Worm (Caenorhabditis elegans) whole organism, L2 larva: Measurements from ENCODE around the gene T20B12.5.

Source experiments
- C34F6.9 ChIP-seq: fragments of 150-350 bp; optimal IDR thresholded peaks from 2 replicates; lab custom pipeline; 2014; ENCODE audit warnings: missing biosample characterization, missing genetic modification characterization
- F13H6.1 ChIP-seq: sonication (generic microtip); optimal IDR thresholded peaks from 2 replicates; lab custom pipeline; 2016; ENCODE audit warnings: missing genetic modification characterization, missing compliant biosample characterization
- R02D3.7 ChIP-seq: fragments of 150-350 bp; optimal IDR thresholded peaks from 2 replicates; lab custom pipeline; 2014; ENCODE audit warnings: missing biosample characterization, missing genetic modification characterization
- Y55F3AM.14 ChIP-seq: fragments of 200-800 bp; sonication (Bioruptor generic); optimal IDR thresholded peaks from 2 replicates; lab custom pipeline; 2018; ENCODE audit warnings: mild to moderate bottlenecking, missing genetic modification characterization, missing compliant biosample characterization
- ZK546.5 ChIP-seq: sonication (generic microtip); optimal IDR thresholded peaks from 2 replicates; lab custom pipeline; 2017; ENCODE audit warnings: missing biosample characterization, missing genetic modification characterization
- alr-1 ChIP-seq: fragments of 150-350 bp; optimal IDR thresholded peaks from 2 replicates; lab custom pipeline; 2014; ENCODE audit warnings: missing biosample characterization, missing genetic modification characterization
- aly-2 ChIP-seq: fragments of 150-350 bp; optimal IDR thresholded peaks from 2 replicates; lab custom pipeline; 2014; ENCODE audit warnings: missing biosample characterization, missing genetic modification characterization
- ama-1 ChIP-seq: fragments of 150-350 bp; optimal IDR thresholded peaks from 2 replicates; lab custom pipeline; 2018; ENCODE audit warnings: inconsistent platforms
- blmp-1 ChIP-seq: sonication (generic microtip); optimal IDR thresholded peaks from 2 replicates; lab custom pipeline; 2017; ENCODE audit warnings: missing genetic modification characterization, mild to moderate bottlenecking, missing compliant biosample characterization, antibody characterized with exemption, moderate library complexity; ENCODE audit not compliant: insufficient read depth
- ceh-16 ChIP-seq: fragments of 150-350 bp; optimal IDR thresholded peaks from 2 replicates; lab custom pipeline; 2014; ENCODE audit warnings: missing biosample characterization, missing genetic modification characterization
- ceh-82 ChIP-seq: fragments of 150-350 bp; optimal IDR thresholded peaks from 2 replicates; lab custom pipeline; 2014; ENCODE audit warnings: missing biosample characterization, missing genetic modification characterization
- crh-2 ChIP-seq: sonication (generic microtip); optimal IDR thresholded peaks from 2 replicates; lab custom pipeline; 2017; ENCODE audit warnings: missing biosample characterization, missing genetic modification characterization
- dmd-4 ChIP-seq: sonication (generic microtip); optimal IDR thresholded peaks from 2 replicates; lab custom pipeline; 2017; ENCODE audit warnings: missing biosample characterization, missing genetic modification characterization
- egl-27 ChIP-seq: sonication (generic microtip); optimal IDR thresholded peaks from 3 replicates; lab custom pipeline; 2017; ENCODE audit warnings: missing biosample characterization, missing genetic modification reagents, missing genetic modification characterization
- elt-1 ChIP-seq: fragments of 150-350 bp; optimal IDR thresholded peaks from 2 replicates; lab custom pipeline; 2014; ENCODE audit warnings: missing biosample characterization, missing genetic modification characterization
- elt-3 ChIP-seq: sonication (generic microtip); optimal IDR thresholded peaks from 2 replicates; lab custom pipeline; 2017; ENCODE audit warnings: missing biosample characterization, missing genetic modification characterization
- fos-1 ChIP-seq: fragments of 150-350 bp; optimal IDR thresholded peaks from 2 replicates; lab custom pipeline; 2014; ENCODE audit warnings: missing biosample characterization, missing genetic modification characterization
- gmeb-1 ChIP-seq: fragments of 150-350 bp; optimal IDR thresholded peaks from 2 replicates; lab custom pipeline; 2014; ENCODE audit warnings: missing biosample characterization, missing genetic modification characterization
- lin-11 ChIP-seq: fragments of 150-350 bp; sonication (generic microtip); optimal IDR thresholded peaks from 2 replicates; lab custom pipeline; 2014; ENCODE audit warnings: missing biosample characterization, missing genetic modification characterization, inconsistent platforms, mixed read lengths
- lin-13 ChIP-seq: fragments of 150-350 bp; optimal IDR thresholded peaks from 2 replicates; lab custom pipeline; 2014; ENCODE audit warnings: missing biosample characterization, missing genetic modification reagents, missing genetic modification characterization
- lin-39 ChIP-seq: fragments of 150-350 bp; optimal IDR thresholded peaks from 2 replicates; lab custom pipeline; 2014; ENCODE audit warnings: missing biosample characterization, missing genetic modification reagents, missing genetic modification characterization
- lsy-2 ChIP-seq, 2 experiments: fragments of 150-350 bp in 1 of 2; sonication (generic microtip) in 1 of 2; optimal IDR thresholded peaks; 2 replicates each; lab custom pipeline; 2014 to 2017; ENCODE audit warnings: missing biosample characterization in 2 of 2, missing genetic modification characterization in 2 of 2
- mab-5 ChIP-seq: fragments of 150-350 bp; optimal IDR thresholded peaks from 2 replicates; lab custom pipeline; 2014; ENCODE audit warnings: missing biosample characterization, missing genetic modification characterization
- mbf-1 ChIP-seq: sonication (generic microtip); optimal IDR thresholded peaks from 2 replicates; lab custom pipeline; 2017; ENCODE audit warnings: missing biosample characterization, missing genetic modification characterization
- mdl-1 ChIP-seq, 2 experiments: fragments of 150-350 bp in 1 of 2; sonication (generic microtip) in 1 of 2; optimal IDR thresholded peaks; 2 replicates each; lab custom pipeline; 2017; ENCODE audit warnings: missing biosample characterization in 2 of 2, missing genetic modification characterization in 2 of 2
- nhr-10 ChIP-seq: sonication (generic microtip); optimal IDR thresholded peaks from 2 replicates; lab custom pipeline; 2017; ENCODE audit warnings: missing biosample characterization, missing genetic modification characterization
- nhr-11 ChIP-seq: fragments of 150-350 bp; optimal IDR thresholded peaks from 2 replicates; lab custom pipeline; 2014; ENCODE audit warnings: missing biosample characterization, missing genetic modification characterization
- nhr-12 ChIP-seq: fragments of 150-350 bp; optimal IDR thresholded peaks from 2 replicates; lab custom pipeline; 2014; ENCODE audit warnings: missing biosample characterization, missing genetic modification characterization
- nhr-129 ChIP-seq: fragments of 150-350 bp; optimal IDR thresholded peaks from 2 replicates; lab custom pipeline; 2014; ENCODE audit warnings: missing biosample characterization, missing genetic modification characterization
- nhr-21 ChIP-seq: fragments of 150-350 bp; optimal IDR thresholded peaks from 2 replicates; lab custom pipeline; 2014; ENCODE audit warnings: missing biosample characterization, missing genetic modification characterization
- nhr-23 ChIP-seq: fragments of 150-350 bp; optimal IDR thresholded peaks from 2 replicates; lab custom pipeline; 2014; ENCODE audit warnings: missing biosample characterization, missing genetic modification reagents, missing genetic modification characterization
- nhr-237 ChIP-seq: fragments of 150-350 bp; optimal IDR thresholded peaks from 2 replicates; lab custom pipeline; 2014; ENCODE audit warnings: missing biosample characterization, missing genetic modification characterization
- nhr-25 ChIP-seq: fragments of 150-350 bp; sonication (generic microtip); optimal IDR thresholded peaks from 3 replicates; lab custom pipeline; 2014; ENCODE audit warnings: missing biosample characterization, missing genetic modification characterization
- nhr-6 ChIP-seq: fragments of 150-350 bp; optimal IDR thresholded peaks from 2 replicates; lab custom pipeline; 2014; ENCODE audit warnings: missing biosample characterization, missing genetic modification characterization
- nhr-77 ChIP-seq: fragments of 150-350 bp; optimal IDR thresholded peaks from 2 replicates; lab custom pipeline; 2014; ENCODE audit warnings: missing biosample characterization, missing genetic modification characterization
- peb-1 ChIP-seq: fragments of 150-350 bp; optimal IDR thresholded peaks from 2 replicates; lab custom pipeline; 2014; ENCODE audit warnings: missing biosample characterization, missing genetic modification characterization
- sem-4 ChIP-seq: fragments of 150-350 bp; optimal IDR thresholded peaks from 2 replicates; lab custom pipeline; 2014; ENCODE audit warnings: missing biosample characterization, missing genetic modification reagents, missing genetic modification characterization
- skn-1 ChIP-seq: sonication (generic microtip); optimal IDR thresholded peaks from 2 replicates; lab custom pipeline; 2017; ENCODE audit warnings: missing biosample characterization, missing genetic modification characterization
- sma-3 ChIP-seq: sonication (generic microtip); optimal IDR thresholded peaks from 2 replicates; lab custom pipeline; 2016; ENCODE audit warnings: missing genetic modification reagents, missing genetic modification characterization, missing compliant biosample characterization
- sma-9 ChIP-seq, 2 experiments: fragments of 150-350 bp in 1 of 2; sonication (generic microtip) in 1 of 2; optimal IDR thresholded peaks; 2 replicates each; lab custom pipeline; 2014 to 2016; ENCODE audit warnings: missing genetic modification characterization in 2 of 2, mild to moderate bottlenecking in 1 of 2, missing biosample characterization in 1 of 2, missing compliant biosample characterization in 1 of 2, missing genetic modification reagents in 1 of 2, moderate library complexity in 1 of 2
- snpc-4 ChIP-seq: fragments of 150-350 bp; optimal IDR thresholded peaks from 2 replicates; lab custom pipeline; 2014; ENCODE audit warnings: missing biosample characterization, missing genetic modification characterization
- unc-39 ChIP-seq: fragments of 150-350 bp; optimal IDR thresholded peaks from 2 replicates; lab custom pipeline; 2014; ENCODE audit warnings: missing biosample characterization, missing genetic modification characterization
- unc-55 ChIP-seq: fragments of 150-350 bp; sonication (generic microtip); optimal IDR thresholded peaks from 3 replicates; lab custom pipeline; 2014; ENCODE audit warnings: missing biosample characterization, missing genetic modification reagents, missing genetic modification characterization
- unc-62 ChIP-seq: fragments of 150-350 bp; optimal IDR thresholded peaks from 2 replicates; lab custom pipeline; 2014; ENCODE audit warnings: missing biosample characterization, missing genetic modification reagents, missing genetic modification characterization
- zag-1 ChIP-seq: fragments of 150-350 bp; optimal IDR thresholded peaks from 2 replicates; lab custom pipeline; 2014; ENCODE audit warnings: missing biosample characterization, missing genetic modification characterization
- ztf-1 ChIP-seq: fragments of 200-800 bp; sonication (Bioruptor generic); conservative IDR thresholded peaks from 2 replicates; pipeline ENCODE4 v1.3.6; 2022; ENCODE audit warnings: missing genetic modification characterization, missing compliant biosample characterization
- ztf-11 ChIP-seq: sonication (generic microtip); optimal IDR thresholded peaks from 2 replicates; lab custom pipeline; 2017; ENCODE audit warnings: missing biosample characterization, missing genetic modification characterization
- ztf-4 ChIP-seq: fragments of 150-350 bp; optimal IDR thresholded peaks from 2 replicates; lab custom pipeline; 2014; ENCODE audit warnings: missing biosample characterization, missing genetic modification characterization

Gene T20B12.5

DNA sequence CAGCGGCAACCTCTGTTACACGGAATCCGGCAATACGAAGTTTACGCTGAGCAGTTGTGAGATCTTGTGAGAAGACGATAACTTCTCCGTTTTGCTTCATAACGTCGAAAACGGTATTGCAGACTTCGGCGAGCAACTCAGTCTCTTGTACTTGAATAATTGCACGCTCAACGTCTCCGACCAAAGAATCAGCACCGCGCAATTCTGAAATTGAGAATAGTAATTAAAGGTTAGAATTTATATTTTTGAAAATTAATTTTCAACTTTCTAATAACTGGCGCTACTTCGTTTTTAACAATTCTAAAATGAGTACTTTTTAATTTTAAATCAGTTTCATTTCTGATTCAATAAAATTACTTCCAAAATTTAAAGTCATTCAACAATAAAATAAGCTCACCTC is 11.6 kb upstream of the T20B12.5 start:
- TF ChIP-seq R02D3.7 (tag; lab: Kevin White, UChicago) (no peak), unc-62 (GFP tag; lab: Kevin White, UChicago) (no peak), peb-1 (tag; lab: Kevin White, UChicago) (no peak), nhr-23 (tag; lab: Kevin White, UChicago) (no peak), nhr-237 (tag; lab: Kevin White, UChicago) (no peak), sem-4 (tag; lab: Kevin White, UChicago) (no peak), Y55F3AM.14 (GFP tag; lab: Kevin White, UChicago) (no peak), elt-1 (tag; lab: Kevin White, UChicago) (no peak), gmeb-1 (tag; lab: Kevin White, UChicago) (no peak), fos-1 (tag; lab: Kevin White, UChicago) (no peak), F13H6.1 (tag; lab: Kevin White, UChicago) (no peak)

DNA sequence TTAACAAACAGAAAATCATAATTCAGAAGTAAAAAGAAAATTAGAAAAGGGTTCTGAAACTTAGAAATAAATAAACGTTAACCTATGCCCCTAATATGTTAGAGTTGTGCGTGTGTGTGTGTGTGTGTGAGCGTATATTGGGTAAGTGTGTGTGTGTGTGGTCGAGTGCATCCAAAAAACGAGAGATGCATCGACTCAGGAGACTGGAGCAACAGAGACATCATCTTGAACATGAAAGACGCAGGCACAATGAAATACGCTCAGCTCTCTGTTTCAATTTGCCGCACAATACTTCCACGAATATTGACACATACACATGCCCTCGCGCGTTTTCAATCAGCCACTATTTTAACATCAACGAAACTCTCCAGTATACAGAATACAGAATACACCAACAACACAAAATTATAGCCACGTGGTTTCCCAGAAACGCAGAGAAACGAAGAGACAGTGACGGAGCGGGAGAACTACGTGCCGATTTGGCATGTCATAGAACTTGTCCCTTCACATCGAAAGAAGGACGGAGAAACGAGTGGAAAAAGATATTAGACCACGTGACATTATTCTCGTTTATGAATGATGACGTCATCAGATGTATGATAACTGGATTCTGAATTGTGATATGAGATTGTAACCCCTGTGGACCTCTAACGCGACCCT is 9.4 kb upstream of the T20B12.5 start:
- TF ChIP-seq lin-39 (tag; lab: Kevin White, UChicago), result no peak
- peak; percentile 33 to 76 for TF ChIP-seq lsy-2 (tag; optimal IDR thresholded peaks at IDR 0.05; lab: Kevin White, UChicago)
- no peak for TF ChIP-seq ceh-82 (tag; lab: Kevin White, UChicago)
- no peak for TF ChIP-seq dmd-4 (tag; lab: Kevin White, UChicago)
- TF ChIP-seq ztf-11 (tag; lab: Kevin White, UChicago), result no peak
- TF ChIP-seq nhr-21 (tag; lab: Kevin White, UChicago), result peak; percentile 93
- TF ChIP-seq fos-1 (tag; lab: Kevin White, UChicago), result peak; percentile 75
- TF ChIP-seq F13H6.1 (tag; lab: Kevin White, UChicago), result peak; percentile 58
- TF ChIP-seq elt-3 (tag; lab: Kevin White, UChicago), result no peak
- TF ChIP-seq nhr-129, result peak; percentile 92
- peak; percentile 92 to 96 for TF ChIP-seq mdl-1 (tag; optimal IDR thresholded peaks at IDR 0.05; lab: Kevin White, UChicago)
- no peak for TF ChIP-seq elt-1 (tag; lab: Kevin White, UChicago)
- TF ChIP-seq unc-62 (GFP tag; lab: Kevin White, UChicago), result peak; percentile 15
- peak; percentile 66 for TF ChIP-seq Y55F3AM.14 (GFP tag; lab: Kevin White, UChicago)
- peak; percentile 69 for TF ChIP-seq gmeb-1 (tag; lab: Kevin White, UChicago)
- no peak for TF ChIP-seq aly-2
- TF ChIP-seq R02D3.7 (tag; lab: Kevin White, UChicago), result no peak
- TF ChIP-seq nhr-10 (tag; lab: Kevin White, UChicago), result peak; percentile 8
- TF ChIP-seq ceh-16 (tag; lab: Kevin White, UChicago), result no peak
- TF ChIP-seq ama-1 (lab: Kevin White, UChicago), result peak; percentile 59
- TF ChIP-seq lin-13, result peak; percentile 17
- no peak for TF ChIP-seq nhr-12 (tag; lab: Kevin White, UChicago)
- peak; percentile 41 for TF ChIP-seq snpc-4 (tag; lab: Kevin White, UChicago)
- no peak for TF ChIP-seq alr-1 (tag; lab: Kevin White, UChicago)
- TF ChIP-seq nhr-6 (tag; lab: Kevin White, UChicago), result peak; percentile 67
- TF ChIP-seq skn-1 (tag; lab: Kevin White, UChicago), result peak; percentile 16
- TF ChIP-seq crh-2 (tag; lab: Kevin White, UChicago), result peak; percentile 92
- TF ChIP-seq blmp-1 (tag; lab: Kevin White, UChicago), result peak; percentile 75
- TF ChIP-seq nhr-77 (tag; lab: Kevin White, UChicago), result no peak
- TF ChIP-seq sma-3, result peak; percentile 95
- peak; percentile 60 for TF ChIP-seq egl-27 (tag; lab: Kevin White, UChicago)
- no peak for TF ChIP-seq ztf-1 (GFP tag; lab: Robert Waterston, UW)
- no peak for TF ChIP-seq mbf-1
- peak; percentile 89 for TF ChIP-seq ztf-4 (tag; lab: Kevin White, UChicago)
- no peak for TF ChIP-seq unc-39 (tag; lab: Kevin White, UChicago)
- TF ChIP-seq C34F6.9 (tag; lab: Kevin White, UChicago), result peak; percentile 82
- TF ChIP-seq nhr-11 (tag; lab: Kevin White, UChicago), result no peak
- no peak for TF ChIP-seq nhr-237 (tag; lab: Kevin White, UChicago)
- TF ChIP-seq mab-5 (tag; lab: Kevin White, UChicago), result no peak
- TF ChIP-seq peb-1 (tag; lab: Kevin White, UChicago), result no peak
- TF ChIP-seq lin-11, result no peak
- TF ChIP-seq nhr-23 (tag; lab: Kevin White, UChicago), result no peak
- peak; percentile 91 for TF ChIP-seq sma-9 (GFP tag; optimal IDR thresholded peaks at IDR 0.05; lab: Kevin White, UChicago)
- no peak for TF ChIP-seq sma-9 (tag; optimal IDR thresholded peaks at IDR 0.05; lab: Kevin White, UChicago)
- no peak for TF ChIP-seq zag-1 (tag; lab: Kevin White, UChicago)
- TF ChIP-seq sem-4 (tag; lab: Kevin White, UChicago), result peak; percentile 70
- no peak for TF ChIP-seq ZK546.5
- TF ChIP-seq nhr-25 (tag; lab: Kevin White, UChicago), result peak; percentile 97
- peak; percentile 52 for TF ChIP-seq unc-55 (GFP tag; lab: Kevin White, UChicago)
